Worm (Caenorhabditis elegans) whole organism, L4 larva: ENCODE measurements around the gene ndua-1.

Experiments
- F10B5.3 ChIP-seq: sonication (generic microtip); optimal IDR thresholded peaks from 2 replicates; lab custom pipeline; 2016; ENCODE audit warnings: mild to moderate bottlenecking, missing genetic modification characterization, missing compliant biosample characterization
- Y105C5A.15 ChIP-seq: fragments of 200-800 bp; sonication (Bioruptor generic); IDR thresholded peaks from 2 replicates; pipeline ENCODE4 v1.3.6; 2022; ENCODE audit warnings: missing genetic modification characterization, missing compliant biosample characterization
- ZK337.2 ChIP-seq: fragments of 200-800 bp; sonication (Bioruptor generic); IDR thresholded peaks from 2 replicates; pipeline ENCODE4 v1.3.6; 2022; ENCODE audit warnings: missing genetic modification reagents, missing genetic modification characterization, missing compliant biosample characterization
- attf-4 ChIP-seq: sonication (generic microtip); optimal IDR thresholded peaks from 3 replicates; lab custom pipeline; 2017; ENCODE audit warnings: missing biosample characterization, missing genetic modification characterization
- ceh-28 ChIP-seq: fragments of 150-350 bp; optimal IDR thresholded peaks from 2 replicates; lab custom pipeline; 2014; ENCODE audit warnings: missing biosample characterization, missing genetic modification reagents, missing genetic modification characterization
- ceh-82 ChIP-seq: sonication (generic microtip); optimal IDR thresholded peaks from 2 replicates; lab custom pipeline; 2017; ENCODE audit warnings: missing biosample characterization, missing genetic modification characterization
- ces-1 ChIP-seq: fragments of 150-350 bp; sonication (generic microtip); optimal IDR thresholded peaks from 4 replicates; lab custom pipeline; 2014; ENCODE audit warnings: missing biosample characterization, missing genetic modification reagents, missing genetic modification characterization
- daf-8 ChIP-seq: fragments of 200-800 bp; sonication (Bioruptor generic); IDR thresholded peaks from 2 replicates; pipeline ENCODE4 v1.3.6; 2022; ENCODE audit warnings: missing genetic modification characterization, missing compliant biosample characterization
- fkh-10 ChIP-seq: fragments of 150-350 bp; optimal IDR thresholded peaks from 2 replicates; lab custom pipeline; 2014; ENCODE audit warnings: missing biosample characterization, missing genetic modification reagents, missing genetic modification characterization
- fos-1 ChIP-seq: fragments of 150-350 bp; optimal IDR thresholded peaks from 2 replicates; lab custom pipeline; 2014; ENCODE audit warnings: missing biosample characterization, missing genetic modification characterization
- gei-8 ChIP-seq: fragments of 200-800 bp; sonication (Bioruptor generic); optimal IDR thresholded peaks from 2 replicates; lab custom pipeline; 2018; ENCODE audit warnings: mild to moderate bottlenecking, missing genetic modification characterization, missing compliant biosample characterization
- hlh-11 ChIP-seq: fragments of 200-800 bp; sonication (Bioruptor generic); optimal IDR thresholded peaks from 2 replicates; lab custom pipeline; 2018; ENCODE audit warnings: mild to moderate bottlenecking, missing genetic modification characterization, missing compliant biosample characterization
- lim-7 ChIP-seq: fragments of 200-800 bp; sonication (Bioruptor generic); IDR thresholded peaks from 2 replicates; pipeline ENCODE4 v1.3.6; 2022; ENCODE audit warnings: missing genetic modification characterization, missing compliant biosample characterization
- lin-1 ChIP-seq: fragments of 200-800 bp; sonication (Bioruptor generic); IDR thresholded peaks from 2 replicates; pipeline ENCODE4 v1.3.6; 2022; ENCODE audit warnings: missing genetic modification reagents, missing genetic modification characterization, missing compliant biosample characterization
- mxl-3 ChIP-seq: fragments of 200-800 bp; sonication (Bioruptor generic); optimal IDR thresholded peaks from 2 replicates; lab custom pipeline; 2018; ENCODE audit warnings: mild to moderate bottlenecking, missing genetic modification characterization, missing compliant biosample characterization
- nhr-111 ChIP-seq: fragments of 200-800 bp; sonication (Bioruptor generic); optimal IDR thresholded peaks from 2 replicates; lab custom pipeline; 2018; ENCODE audit warnings: mild to moderate bottlenecking, missing genetic modification characterization, missing compliant biosample characterization
- nhr-28 ChIP-seq: fragments of 150-350 bp; optimal IDR thresholded peaks from 2 replicates; lab custom pipeline; 2014; ENCODE audit warnings: missing biosample characterization, missing genetic modification characterization
- nhr-41 ChIP-seq: fragments of 200-800 bp; sonication (Bioruptor generic); IDR thresholded peaks from 2 replicates; pipeline ENCODE4 v1.3.6; 2022; ENCODE audit warnings: missing genetic modification reagents, missing genetic modification characterization, missing compliant biosample characterization
- nhr-42 ChIP-seq: fragments of 200-800 bp; sonication (Bioruptor generic); IDR thresholded peaks from 2 replicates; pipeline ENCODE4 v1.3.6; 2022; ENCODE audit warnings: missing genetic modification characterization, missing compliant biosample characterization
- nhr-48 ChIP-seq: sonication (generic microtip); optimal IDR thresholded peaks from 2 replicates; lab custom pipeline; 2016; ENCODE audit warnings: mild to moderate bottlenecking, missing genetic modification characterization, missing compliant biosample characterization
- php-3 ChIP-seq: fragments of 200-800 bp; sonication (Bioruptor generic); IDR thresholded peaks from 2 replicates; pipeline ENCODE4 v1.3.6; 2022; ENCODE audit warnings: missing genetic modification reagents, missing genetic modification characterization, missing compliant biosample characterization
- pqm-1 ChIP-seq: sonication (generic microtip); optimal IDR thresholded peaks from 2 replicates; lab custom pipeline; 2017; ENCODE audit warnings: missing biosample characterization, missing genetic modification characterization
- set-16 ChIP-seq: fragments of 200-800 bp; sonication (Bioruptor generic); IDR thresholded peaks from 2 replicates; pipeline ENCODE4 v1.3.6; 2022; ENCODE audit warnings: missing genetic modification reagents, missing genetic modification characterization, missing compliant biosample characterization
- snpc-4 ChIP-seq: fragments of 150-350 bp; optimal IDR thresholded peaks from 2 replicates; lab custom pipeline; 2014; ENCODE audit warnings: missing biosample characterization, missing genetic modification characterization
- spr-3 ChIP-seq: fragments of 200-800 bp; sonication (Bioruptor generic); optimal IDR thresholded peaks from 2 replicates; lab custom pipeline; 2018; ENCODE audit warnings: mild to moderate bottlenecking, missing genetic modification characterization, missing compliant biosample characterization
- tag-97 ChIP-seq: fragments of 200-800 bp; sonication (Bioruptor generic); IDR thresholded peaks from 2 replicates; pipeline ENCODE4 v1.3.6; 2022; ENCODE audit warnings: missing genetic modification characterization, missing compliant biosample characterization
- tra-1 ChIP-seq: fragments of 200-800 bp; sonication (Bioruptor generic); IDR thresholded peaks from 2 replicates; pipeline ENCODE4 v1.3.6; 2022; ENCODE audit warnings: missing genetic modification reagents, missing genetic modification characterization, missing compliant biosample characterization
- unc-62 ChIP-seq, 3 experiments: fragments of 150-350 bp in 1 of 3; sonication (generic microtip); optimal IDR thresholded peaks in 2 of 3; peaks in 1 of 3; 1 replicate in 1 of 3; 2 replicates in 2 of 3; lab custom pipeline; 2014 to 2017; ENCODE audit warnings: missing biosample characterization in 3 of 3, missing genetic modification characterization in 3 of 3, missing genetic modification reagents in 3 of 3, missing genotype in 1 of 3
- zag-1 ChIP-seq: fragments of 150-350 bp; optimal IDR thresholded peaks from 2 replicates; lab custom pipeline; 2014; ENCODE audit warnings: missing biosample characterization, missing genetic modification characterization
- zip-2 ChIP-seq: fragments of 150-350 bp; optimal IDR thresholded peaks from 2 replicates; lab custom pipeline; 2014; ENCODE audit warnings: missing biosample characterization, missing genetic modification characterization
- ztf-7 ChIP-seq: fragments of 150-350 bp; optimal IDR thresholded peaks from 2 replicates; lab custom pipeline; 2014; ENCODE audit warnings: missing biosample characterization, missing genetic modification characterization

The ndua-1 gene

DNA sequence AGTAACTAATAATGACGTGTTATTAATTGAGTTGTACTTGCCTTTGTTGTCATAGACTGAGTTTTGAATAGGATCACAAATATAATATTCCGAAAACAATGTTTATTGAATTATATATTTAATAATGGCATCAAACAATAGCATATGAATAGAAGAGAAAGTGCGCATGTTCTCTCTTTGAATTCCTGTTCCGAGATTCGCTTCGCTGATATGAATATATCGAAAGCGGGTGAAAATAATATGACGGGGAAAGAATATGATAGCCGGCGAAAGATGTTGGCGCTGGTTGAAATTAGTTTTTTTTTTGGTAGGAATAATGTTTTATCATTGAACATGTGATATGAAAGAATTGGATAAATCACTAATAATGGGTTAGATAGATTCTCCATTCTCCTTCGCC lies 31.7 kb downstream of the ndua-1 start, which contains the start of gene T03D8.6:
Gene T03D8.6 (minus strand): TSS at position 298 of the 400 bp plus-strand sequence.
- no peak for TF ChIP-seq daf-8
- no peak for TF ChIP-seq pqm-1
- TF ChIP-seq lin-1 = no peak
- TF ChIP-seq nhr-28 = peak; percentile 17
- TF ChIP-seq fkh-10 (GFP tag; lab: Kevin White, UChicago) = no peak

ce11 chrV:20815842-20816241 lies 35.9 kb downstream of the ndua-1 start, which contains the start of gene sshk-1:
Gene sshk-1 (plus strand): TSS chrV:20816142.
- no peak for TF ChIP-seq mxl-3 (GFP tag; lab: Kevin White, UChicago)
- TF ChIP-seq ces-1 (GFP tag; lab: Kevin White, UChicago) = no peak
- TF ChIP-seq tag-97 = no peak
- TF ChIP-seq fos-1 (tag; lab: Kevin White, UChicago) = no peak
- TF ChIP-seq F10B5.3 = no peak
- TF ChIP-seq attf-4 = no peak
- no peak for TF ChIP-seq ceh-82 (tag; lab: Kevin White, UChicago)
- TF ChIP-seq nhr-48 (tag; lab: Kevin White, UChicago) = no peak
- TF ChIP-seq fkh-10 (GFP tag; lab: Kevin White, UChicago) = no peak
- no peak for TF ChIP-seq zip-2
- no peak for TF ChIP-seq nhr-42 (GFP tag; lab: Robert Waterston, UW)
- TF ChIP-seq lim-7 = no peak
- TF ChIP-seq zag-1 (tag; lab: Kevin White, UChicago) = no peak

DNA sequence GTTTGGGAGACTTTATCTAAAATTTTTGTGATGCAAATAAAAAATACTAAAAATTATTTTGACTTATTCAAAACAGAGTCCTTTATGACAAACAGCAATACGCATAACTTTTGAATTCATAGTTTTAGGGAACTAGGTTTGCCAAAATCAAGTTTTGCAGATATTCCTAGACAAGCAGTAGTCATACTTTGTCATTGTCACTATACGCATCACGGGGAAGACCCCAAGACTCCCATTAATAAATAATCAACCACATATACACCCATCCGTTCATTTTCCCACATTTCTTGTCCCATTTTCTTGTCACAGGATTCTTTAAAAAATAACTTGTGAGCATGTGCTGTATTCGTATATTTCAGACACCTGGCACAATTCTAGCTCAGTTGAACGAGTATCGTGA lies 37.3 kb downstream of the ndua-1 start, which contains the start of gene Y44A6D.7:
Gene Y44A6D.7 (plus strand): TSS at position 301 of the 400 bp plus-strand sequence.
- TF ChIP-seq tra-1 = no peak
- no peak for TF ChIP-seq set-16 (GFP tag; lab: Robert Waterston, UW)
- no peak for TF ChIP-seq ztf-7 (tag; lab: Kevin White, UChicago)
- TF ChIP-seq snpc-4 (tag; lab: Kevin White, UChicago) = no peak
- no peak for TF ChIP-seq nhr-111 (GFP tag; lab: Kevin White, UChicago)

ce11 chrV:20813646-20814045 lies 38.1 kb downstream of the ndua-1 start:
- TF ChIP-seq unc-62 (GFP tag; optimal IDR thresholded peaks at IDR 0.05 in 1 of 2; lab: Kevin White, UChicago) (peak in 1 of 2 experiments; percentile 92), unc-62 (tag; optimal IDR thresholded peaks at IDR 0.05; lab: Kevin White, UChicago) (no peak), tra-1 (no peak)

- TF ChIP-seq ZK337.2 (no peak), tag-97 (no peak)
Observed at ce11 chrV:20807038-20807437, 44.7 kb downstream of the ndua-1 start, which contains the start of gene Y44A6D.6. Gene Y44A6D.6 (plus strand): TSS chrV:20807338.

DNA sequence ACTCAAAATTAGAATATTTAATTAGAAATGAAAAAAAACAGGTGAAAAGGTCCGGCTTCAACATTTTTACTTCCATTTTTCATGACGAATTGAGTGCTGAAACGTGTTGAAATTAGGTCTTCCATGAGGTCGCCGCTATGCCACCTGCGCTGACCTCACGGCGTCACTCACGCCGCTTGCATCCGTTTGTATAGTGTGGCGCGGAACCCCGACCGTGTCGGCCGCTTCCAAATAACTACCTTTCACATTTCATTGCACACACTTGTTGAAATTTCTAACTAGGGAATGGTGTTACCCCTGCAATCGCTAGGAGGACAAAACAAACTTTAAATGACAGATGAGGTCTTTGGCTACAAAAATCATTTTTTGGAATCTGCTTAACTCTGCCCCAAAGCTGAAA lies 48.2 kb downstream of the ndua-1 start:
- TF ChIP-seq php-3 = 0 out of 2 replicates have a peak, but pooled peaks have one; percentile 56
- peak; percentile 7; the same call in 1 of the 2 replicates for TF ChIP-seq Y105C5A.15 (GFP tag; lab: Robert Waterston, UW)
- peak; percentile 64 for TF ChIP-seq snpc-4 (tag; lab: Kevin White, UChicago)
- TF ChIP-seq nhr-41 (GFP tag; lab: Robert Waterston, UW) = peak; percentile 33; the same call in 1 of the 2 replicates

DNA sequence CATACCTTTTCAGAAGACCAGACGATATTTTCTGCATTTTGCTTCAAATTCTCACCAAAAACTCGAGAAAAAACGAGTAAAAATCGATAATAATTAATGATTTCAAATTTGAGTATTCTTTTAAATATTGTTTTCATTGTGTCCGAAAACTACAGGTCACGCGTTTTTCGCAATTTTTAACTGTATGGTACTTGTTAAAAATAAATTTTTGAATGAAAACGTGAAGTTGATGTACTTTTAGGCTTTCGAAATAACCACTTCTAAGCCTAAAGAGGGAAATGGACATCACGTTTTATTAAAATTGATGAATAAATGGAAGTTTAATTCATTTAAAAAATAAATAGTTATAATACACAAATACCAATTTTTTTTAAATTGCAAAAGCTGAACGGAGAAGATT lies 48.8 kb downstream of the ndua-1 start, which contains the start of gene Y44A6D.5:
Gene Y44A6D.5 (minus strand): TSS at position 101 of the 400 bp plus-strand sequence.
- TF ChIP-seq ceh-28 (tag; lab: Kevin White, UChicago) (no peak), spr-3 (no peak), tra-1 (no peak), hlh-11 (tag; lab: Kevin White, UChicago) (no peak), gei-8 (GFP tag; lab: Kevin White, UChicago) (no peak)
